Worm (Caenorhabditis elegans): ENCODE measurements around the gene nhx-5.

Gene nhx-5

ce11 chrX:10542313-10543048 is 34.3 kb upstream of the nhx-5 start, which contains the start of the genes F59F5.3 and F59F5.4:
TSS of gene F59F5.3 (minus strand) at chrX:10542413.
TSS of gene F59F5.4 (plus strand) at chrX:10542998.
- TF ChIP-seq zag-1 (tag; optimal IDR thresholded peaks at IDR 0.05) (no peak), skn-1 (tag; optimal IDR thresholded peaks at IDR 0.05) (no peak), elt-2 (tag; optimal IDR thresholded peaks at IDR 0.05) (peak; percentile 27), ama-1 (optimal IDR thresholded peaks at IDR 0.05) (no peak), pqm-1 (tag; optimal IDR thresholded peaks at IDR 0.05) (peak; percentile 22), pha-4 (tag; optimal IDR thresholded peaks at IDR 0.05) (no peak), unc-62 (GFP tag; optimal IDR thresholded peaks at IDR 0.05) (no peak), nhr-12 (tag; optimal IDR thresholded peaks at IDR 0.05) (no peak), nhr-237 (tag; optimal IDR thresholded peaks at IDR 0.05) (no peak), nhr-23 (tag; optimal IDR thresholded peaks at IDR 0.05) (no peak), fkh-2 (tag; optimal IDR thresholded peaks at IDR 0.05) (no peak)

ce11 chrX:10545716-10546115 is 31.0 kb upstream of the nhx-5 start, which contains the start of gene F59F5.5:
TSS of gene F59F5.5 (plus strand) at chrX:10546016.
- TF ChIP-seq nhr-11 (tag; optimal IDR thresholded peaks at IDR 0.05) (no peak), daf-12 (tag; optimal IDR thresholded peaks at IDR 0.05) (no peak), ama-1 (optimal IDR thresholded peaks at IDR 0.05) (no peak), pha-4 (tag; optimal IDR thresholded peaks at IDR 0.05) (no peak), ztf-11 (tag; optimal IDR thresholded peaks at IDR 0.05) (no peak), elt-2 (tag; optimal IDR thresholded peaks at IDR 0.05) (no peak), nhr-67 (tag; optimal IDR thresholded peaks at IDR 0.05) (no peak), nhr-12 (tag; optimal IDR thresholded peaks at IDR 0.05) (no peak), zag-1 (tag; optimal IDR thresholded peaks at IDR 0.05) (no peak), R02D3.7 (tag; optimal IDR thresholded peaks at IDR 0.05) (no peak), lin-39 (tag; optimal IDR thresholded peaks at IDR 0.05) (no peak), pqm-1 (tag; optimal IDR thresholded peaks at IDR 0.05) (no peak)

- no peak for TF ChIP-seq nfya-1 (tag; optimal IDR thresholded peaks at IDR 0.05; ENCODE audit: insufficient read depth)
- TF ChIP-seq ceh-16 (tag; optimal IDR thresholded peaks at IDR 0.05): no peak
- no peak for TF ChIP-seq pqm-1 (tag; optimal IDR thresholded peaks at IDR 0.05)
- no peak for TF ChIP-seq eor-1 (tag; optimal IDR thresholded peaks at IDR 0.05)
- TF ChIP-seq egl-5 (tag; optimal IDR thresholded peaks at IDR 0.05): no peak
- no peak for TF ChIP-seq skn-1 (tag; optimal IDR thresholded peaks at IDR 0.05)
- no peak for TF ChIP-seq ceh-28 (tag; optimal IDR thresholded peaks at IDR 0.05)
- no peak for TF ChIP-seq nhr-25 (tag; optimal IDR thresholded peaks at IDR 0.05)
- no peak for TF ChIP-seq mml-1 (tag; optimal IDR thresholded peaks at IDR 0.05)
- no peak for TF ChIP-seq nhr-28 (tag; optimal IDR thresholded peaks at IDR 0.05)
- TF ChIP-seq tbx-2 (tag; optimal IDR thresholded peaks at IDR 0.05): no peak
- TF ChIP-seq sea-2 (GFP tag; optimal IDR thresholded peaks at IDR 0.05): no peak
- TF ChIP-seq fkh-2 (tag; optimal IDR thresholded peaks at IDR 0.05): no peak
Measured at ce11 chrX:10553048-10553447, 23.7 kb upstream of the nhx-5 start.

ce11 chrX:10555189-10555964 is 21.4 kb upstream of the nhx-5 start, which contains the start of gene syd-2:
TSS of gene syd-2 (minus strand) at chrX:10555239.
- TF ChIP-seq snpc-4 (tag; optimal IDR thresholded peaks at IDR 0.05): no peak
- no peak for TF ChIP-seq nhr-28 (tag; optimal IDR thresholded peaks at IDR 0.05)
- no peak for TF ChIP-seq nhr-76 (tag; optimal IDR thresholded peaks at IDR 0.05)
- peak; percentile 34 for TF ChIP-seq elt-2 (tag; optimal IDR thresholded peaks at IDR 0.05)
- peak; percentile 6 for TF ChIP-seq skn-1 (tag; optimal IDR thresholded peaks at IDR 0.05)
- no peak for TF ChIP-seq ztf-4 (tag; optimal IDR thresholded peaks at IDR 0.05)
- TF ChIP-seq ama-1 (optimal IDR thresholded peaks at IDR 0.05): no peak
- no peak for TF ChIP-seq ztf-11 (tag; optimal IDR thresholded peaks at IDR 0.05)
- TF ChIP-seq nhr-237 (tag; optimal IDR thresholded peaks at IDR 0.05): no peak
- TF ChIP-seq mml-1 (tag; optimal IDR thresholded peaks at IDR 0.05): no peak
- TF ChIP-seq pqm-1 (tag; optimal IDR thresholded peaks at IDR 0.05): peak; percentile 2
- TF ChIP-seq egl-27 (tag; optimal IDR thresholded peaks at IDR 0.05): peak; percentile 4
- TF ChIP-seq nfya-1 (tag; optimal IDR thresholded peaks at IDR 0.05; ENCODE audit: insufficient read depth): peak; percentile 75
- peak; percentile 68 for TF ChIP-seq pha-4 (tag; optimal IDR thresholded peaks at IDR 0.05)
- TF ChIP-seq hmg-11 (tag; optimal IDR thresholded peaks at IDR 0.05): peak; percentile 95
- peak; percentile 27 for TF ChIP-seq nhr-25 (tag; optimal IDR thresholded peaks at IDR 0.05)
- no peak for TF ChIP-seq ceh-16 (tag; optimal IDR thresholded peaks at IDR 0.05)
- TF ChIP-seq ceh-82 (tag; optimal IDR thresholded peaks at IDR 0.05): no peak
- TF ChIP-seq lsy-12 (tag; optimal IDR thresholded peaks at IDR 0.05): peak; percentile 30
- no peak for TF ChIP-seq eor-1 (tag; optimal IDR thresholded peaks at IDR 0.05)
- no peak for TF ChIP-seq elt-3 (tag; optimal IDR thresholded peaks at IDR 0.05)
- no peak for TF ChIP-seq nhr-12 (tag; optimal IDR thresholded peaks at IDR 0.05)
- peak; percentile 19 for TF ChIP-seq R02D3.7 (tag; optimal IDR thresholded peaks at IDR 0.05)
- no peak for TF ChIP-seq daf-12 (tag; optimal IDR thresholded peaks at IDR 0.05)
- peak; percentile 57 for TF ChIP-seq tbx-2 (tag; optimal IDR thresholded peaks at IDR 0.05)
- no peak for TF ChIP-seq nhr-43 (tag; optimal IDR thresholded peaks at IDR 0.05; ENCODE audit: poor library complexity, severe bottlenecking)
- TF ChIP-seq ceh-28 (tag; optimal IDR thresholded peaks at IDR 0.05): peak; percentile 70
- TF ChIP-seq fos-1 (tag; optimal IDR thresholded peaks at IDR 0.05): no peak
- TF ChIP-seq lin-15B (tag; optimal IDR thresholded peaks at IDR 0.05): peak; percentile 55
- TF ChIP-seq nhr-11 (tag; optimal IDR thresholded peaks at IDR 0.05): peak; percentile 47
- TF ChIP-seq zag-1 (tag; optimal IDR thresholded peaks at IDR 0.05): no peak
- no peak for TF ChIP-seq mdl-1 (tag; optimal IDR thresholded peaks at IDR 0.05)
- TF ChIP-seq lin-39 (tag; optimal IDR thresholded peaks at IDR 0.05): peak; percentile 95
- TF ChIP-seq unc-62 (GFP tag; optimal IDR thresholded peaks at IDR 0.05): peak; percentile 79
- peak; percentile 35 for TF ChIP-seq jun-1 (tag; optimal IDR thresholded peaks at IDR 0.05)
